Worm (Caenorhabditis elegans): ENCODE data around the gene T05A8.3.

ce11 chrII:2739619-2740018 is 22.4 kb upstream of the T05A8.3 start, which contains the start of gene T05A8.6:
- no peak for TF ChIP-seq jun-1 (tag; optimal IDR thresholded peaks at IDR 0.05)
- TF ChIP-seq php-3 (GFP tag; IDR thresholded peaks at IDR 0.05): no peak
- TF ChIP-seq ceh-82 (tag; optimal IDR thresholded peaks at IDR 0.05): no peak
